Worm (Caenorhabditis elegans) whole organism, L4/young adult: Measurements from ENCODE around the gene K08D8.1.

Experiments
- W03F9.2 ChIP-seq: fragments of 150-350 bp; optimal IDR thresholded peaks from 2 replicates; lab custom pipeline; 2014; ENCODE audit warnings: missing biosample characterization, missing genetic modification characterization
- dao-5 ChIP-seq: sonication (generic microtip); optimal IDR thresholded peaks from 2 replicates; lab custom pipeline; 2016; ENCODE audit warnings: missing genotype, missing genetic modification characterization, moderate library complexity, missing compliant biosample characterization
- him-1 ChIP-seq: sonication (generic microtip); optimal IDR thresholded peaks from 2 replicates; lab custom pipeline; 2016; ENCODE audit warnings: missing genotype, missing genetic modification reagents, missing genetic modification characterization, missing compliant biosample characterization

DNA sequence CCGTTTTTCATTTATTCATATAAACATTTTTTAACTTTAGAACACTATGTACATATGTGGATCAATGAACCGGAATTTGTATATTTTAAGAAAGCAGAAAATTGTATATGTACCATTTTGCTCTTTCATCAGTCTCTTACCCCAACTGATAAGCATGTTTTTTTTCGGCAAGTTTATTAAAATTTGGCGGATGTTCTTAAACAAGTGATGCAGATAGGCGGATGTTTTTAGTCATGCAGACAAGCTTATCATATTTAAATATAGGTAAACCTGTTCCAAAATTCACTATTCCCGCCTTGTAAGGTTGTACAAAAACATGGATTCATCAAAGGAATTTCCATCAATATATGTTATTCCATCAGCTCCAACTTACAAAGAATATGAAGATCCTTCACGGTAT, 7.1 kb downstream of the K08D8.1 start, which contains the start of gene K08D8.9:
- TF ChIP-seq dao-5 (no peak), him-1 (tag; lab: Kevin White, UChicago) (no peak), W03F9.2 (tag; lab: Kevin White, UChicago) (no peak)
